Fruit fly (Drosophila melanogaster) whole organism, embryonic: ENCODE measurements around the gene prd.
A peak's percentile ranks its signal among the peaks of the same experiment; 100 is the strongest.

Experiments used
- Atf-2 ChIP-seq: fragments of 200-800 bp; sonication (Bioruptor generic); optimal IDR thresholded peaks from 2 replicates; lab custom pipeline; 2016; ENCODE audit warnings: missing biosample characterization, missing genetic modification characterization
- C15 ChIP-seq: fragments of 200-800 bp; sonication (Bioruptor generic); IDR thresholded peaks from 3 replicates; pipeline ENCODE4 v1.3.6; 2022; ENCODE audit warnings: missing biosample characterization, missing genetic modification characterization
- CG10267 ChIP-seq: fragments of 200-800 bp; sonication (Bioruptor generic); optimal IDR thresholded peaks from 2 replicates; lab custom pipeline; 2018; ENCODE audit warnings: missing biosample characterization, mild to moderate bottlenecking, missing genetic modification characterization, moderate library complexity
- CG11247 ChIP-seq: fragments of 200-800 bp; sonication (Bioruptor generic); IDR thresholded peaks from 2 replicates; pipeline ENCODE4 v1.3.6; 2022; ENCODE audit warnings: missing biosample characterization, missing genetic modification characterization
- CG13424 ChIP-seq: fragments of 200-800 bp; sonication (Bioruptor generic); optimal IDR thresholded peaks from 2 replicates; lab custom pipeline; 2019; ENCODE audit warnings: missing biosample characterization, mild to moderate bottlenecking, missing genetic modification characterization, moderate library complexity
- CG13624 ChIP-seq: fragments of 200-800 bp; sonication (Bioruptor generic); optimal IDR thresholded peaks from 2 replicates; lab custom pipeline; 2016; ENCODE audit warnings: missing biosample characterization, missing genetic modification characterization
- CG1792 ChIP-seq: fragments of 200-800 bp; sonication (Bioruptor generic); optimal IDR thresholded peaks from 2 replicates; lab custom pipeline; 2016; ENCODE audit warnings: missing biosample characterization, missing genetic modification characterization
- CG2678 ChIP-seq: fragments of 200-800 bp; sonication (Bioruptor generic); optimal IDR thresholded peaks from 3 replicates; lab custom pipeline; 2019; ENCODE audit warnings: missing biosample characterization, mild to moderate bottlenecking, missing genetic modification characterization, moderate library complexity
- CG31224 ChIP-seq: fragments of 200-800 bp; sonication (Bioruptor generic); IDR thresholded peaks from 2 replicates; pipeline ENCODE4 v1.3.6; 2022; ENCODE audit warnings: missing biosample characterization, missing genetic modification characterization
- CG3163 ChIP-seq: fragments of 200-800 bp; sonication (Bioruptor generic); optimal IDR thresholded peaks from 3 replicates; lab custom pipeline; 2016; ENCODE audit warnings: missing biosample characterization, missing genetic modification characterization
- CG32772 ChIP-seq: fragments of 200-800 bp; sonication (Bioruptor generic); IDR thresholded peaks from 2 replicates; pipeline ENCODE4 v1.3.6; 2022; ENCODE audit warnings: missing biosample characterization, missing genetic modification characterization
- CG33213 ChIP-seq: fragments of 200-800 bp; sonication (Bioruptor generic); optimal IDR thresholded peaks from 3 replicates; lab custom pipeline; 2016; ENCODE audit warnings: missing biosample characterization, missing genetic modification characterization
- CG3726 ChIP-seq: fragments of 200-800 bp; sonication (Bioruptor generic); IDR thresholded peaks from 3 replicates; pipeline ENCODE4, ENCODE4 v1.3.6; 2022; ENCODE audit warnings: missing biosample characterization, missing genetic modification characterization
- CG4282 ChIP-seq: fragments of 200-800 bp; sonication (Bioruptor generic); optimal IDR thresholded peaks from 2 replicates; lab custom pipeline; 2016; ENCODE audit warnings: missing biosample characterization, missing genetic modification characterization
- CG4707 ChIP-seq: fragments of 200-800 bp; sonication (Bioruptor generic); optimal IDR thresholded peaks from 2 replicates; lab custom pipeline; 2018; ENCODE audit warnings: missing biosample characterization, mild to moderate bottlenecking, missing genetic modification characterization, moderate library complexity
- CG7357 ChIP-seq: fragments of 200-800 bp; sonication (Bioruptor generic); IDR thresholded peaks from 3 replicates; pipeline ENCODE4 v1.3.6; 2022; ENCODE audit warnings: missing biosample characterization, missing genetic modification characterization
- CG8359 ChIP-seq: fragments of 200-800 bp; sonication (Bioruptor generic); optimal IDR thresholded peaks from 2 replicates; lab custom pipeline; 2017; ENCODE audit warnings: missing biosample characterization, mild to moderate bottlenecking, missing genetic modification characterization, borderline replicate concordance
- CHES-1-like ChIP-seq: fragments of 200-800 bp; sonication (Bioruptor generic); optimal IDR thresholded peaks from 2 replicates; lab custom pipeline; 2016; ENCODE audit warnings: missing biosample characterization, missing genetic modification characterization
- Dip2 ChIP-seq: fragments of 200-800 bp; sonication (Bioruptor generic); IDR thresholded peaks from 2 replicates; pipeline ENCODE4 v1.3.6; 2022; ENCODE audit warnings: missing biosample characterization, missing genetic modification characterization
- Doc2 ChIP-seq: fragments of 200-800 bp; sonication (Bioruptor generic); IDR thresholded peaks from 2 replicates; pipeline ENCODE4 v1.3.6; 2022; ENCODE audit warnings: missing biosample characterization, missing genetic modification characterization
- E2f1 ChIP-seq: fragments of 200-800 bp; sonication (Bioruptor generic); IDR thresholded peaks from 2 replicates; pipeline ENCODE4 v1.3.6; 2022; ENCODE audit warnings: missing biosample characterization, missing genetic modification characterization
- ERR ChIP-seq: fragments of 200-800 bp; sonication (Bioruptor generic); optimal IDR thresholded peaks from 2 replicates; lab custom pipeline; 2016; ENCODE audit warnings: missing biosample characterization, missing genetic modification characterization
- Hand ChIP-seq: fragments of 200-800 bp; sonication (Bioruptor generic); optimal IDR thresholded peaks from 2 replicates; lab custom pipeline; 2017; ENCODE audit warnings: mild to moderate bottlenecking, missing biosample characterization, missing genetic modification reagents, missing genetic modification characterization
- HmgD ChIP-seq: fragments of 200-800 bp; sonication (Bioruptor generic); optimal IDR thresholded peaks from 3 replicates; lab custom pipeline; 2016; ENCODE audit warnings: missing biosample characterization, missing genetic modification characterization
- MESR4 ChIP-seq: fragments of 200-800 bp; sonication (Bioruptor generic); optimal IDR thresholded peaks from 2 replicates; lab custom pipeline; 2018; ENCODE audit warnings: missing biosample characterization, mild to moderate bottlenecking, missing genetic modification characterization, moderate library complexity
- Meics ChIP-seq: fragments of 200-800 bp; sonication (Bioruptor generic); optimal IDR thresholded peaks from 2 replicates; lab custom pipeline; 2017; ENCODE audit warnings: missing biosample characterization, mild to moderate bottlenecking, missing genetic modification characterization
- Scr ChIP-seq: fragments of 200-800 bp; sonication (Bioruptor generic); IDR thresholded peaks from 2 replicates; pipeline ENCODE4 v1.3.6; 2022; ENCODE audit warnings: missing biosample characterization, missing genetic modification characterization; ENCODE audit not compliant: partially characterized antibody
- az2 ChIP-seq: fragments of 200-800 bp; sonication (Bioruptor generic); optimal IDR thresholded peaks from 3 replicates; lab custom pipeline; 2016; ENCODE audit warnings: missing biosample characterization, missing genetic modification characterization
- bigmax ChIP-seq: fragments of 200-800 bp; sonication (Bioruptor generic); optimal IDR thresholded peaks from 2 replicates; lab custom pipeline; 2018; ENCODE audit warnings: missing biosample characterization, mild to moderate bottlenecking, missing genetic modification characterization
- caup ChIP-seq: fragments of 200-800 bp; sonication (Bioruptor generic); optimal IDR thresholded peaks from 3 replicates; lab custom pipeline; 2017; ENCODE audit warnings: missing biosample characterization, mild to moderate bottlenecking, missing genetic modification characterization, moderate library complexity; ENCODE audit not compliant: severe bottlenecking
- chinmo ChIP-seq: fragments of 200-800 bp; sonication (Bioruptor generic); IDR thresholded peaks from 4 replicates; pipeline ENCODE4 v1.3.6; 2022; ENCODE audit warnings: missing biosample characterization, missing genetic modification characterization; ENCODE audit not compliant: partially characterized antibody
- crc ChIP-seq: fragments of 200-800 bp; sonication (Bioruptor generic); optimal IDR thresholded peaks from 2 replicates; lab custom pipeline; 2016; ENCODE audit warnings: missing biosample characterization, missing genetic modification characterization
- cwo ChIP-seq: fragments of 200-800 bp; sonication (Bioruptor generic); optimal IDR thresholded peaks from 3 replicates; lab custom pipeline; 2017; ENCODE audit warnings: missing biosample characterization, missing genetic modification characterization, mild to moderate bottlenecking, moderate library complexity, missing genetic modification reagents
- fd3F ChIP-seq: fragments of 200-800 bp; sonication (Bioruptor generic); optimal IDR thresholded peaks from 2 replicates; lab custom pipeline; 2018; ENCODE audit warnings: missing biosample characterization, mild to moderate bottlenecking, missing genetic modification characterization, moderate library complexity
- knrl ChIP-seq: fragments of 200-800 bp; sonication (Bioruptor generic); IDR thresholded peaks from 3 replicates; pipeline ENCODE4 v1.3.6; 2022; ENCODE audit warnings: missing biosample characterization, missing genetic modification characterization; ENCODE audit not compliant: partially characterized antibody
- mirr ChIP-seq: fragments of 200-800 bp; sonication (Bioruptor generic); optimal IDR thresholded peaks from 3 replicates; lab custom pipeline; 2018; ENCODE audit warnings: missing biosample characterization, mild to moderate bottlenecking, missing genetic modification characterization
- nom ChIP-seq: fragments of 200-800 bp; sonication (Bioruptor generic); optimal IDR thresholded peaks from 2 replicates; lab custom pipeline; 2017; ENCODE audit warnings: missing biosample characterization, missing genetic modification characterization, mild to moderate bottlenecking, moderate library complexity, missing genetic modification reagents
- pan ChIP-seq, 4 experiments: fragments of >200 bp in 3 of 4; fragments of 200-800 bp in 1 of 4; sonication (Bioruptor generic) in 1 of 4; optimal IDR thresholded peaks in 3 of 4; IDR thresholded peaks in 1 of 4; 2 replicates each; pipeline versions ENCODE4 v1.3.6 to Lab custom; 2017 to 2022; ENCODE audit warnings: missing biosample characterization in 2 of 4, missing genetic modification characterization in 2 of 4, mixed read lengths in 1 of 4
- pho ChIP-seq: fragments of 200-800 bp; sonication (Bioruptor generic); optimal IDR thresholded peaks from 2 replicates; lab custom pipeline; 2016; ENCODE audit warnings: missing biosample characterization, missing genetic modification characterization
- pita ChIP-seq: fragments of 200-800 bp; sonication (Bioruptor generic); optimal IDR thresholded peaks from 2 replicates; lab custom pipeline; 2017; ENCODE audit warnings: missing biosample characterization, mild to moderate bottlenecking, missing genetic modification characterization
- salm ChIP-seq: fragments of 200-800 bp; sonication (Bioruptor generic); optimal IDR thresholded peaks from 2 replicates; lab custom pipeline; 2018; ENCODE audit warnings: missing biosample characterization, mild to moderate bottlenecking, missing genetic modification characterization
- sim ChIP-seq: fragments of 200-800 bp; sonication (Bioruptor generic); IDR thresholded peaks from 2 replicates; pipeline ENCODE4 v1.3.6; 2022; ENCODE audit warnings: missing biosample characterization, missing genetic modification characterization
- sob ChIP-seq: fragments of 200-800 bp; sonication (Bioruptor generic); IDR thresholded peaks from 2 replicates; pipeline ENCODE4 v1.3.6; 2022; ENCODE audit warnings: missing biosample characterization, missing genetic modification characterization
- tup ChIP-seq: fragments of 200-800 bp; sonication (Bioruptor generic); optimal IDR thresholded peaks from 2 replicates; lab custom pipeline; 2016; ENCODE audit warnings: missing biosample characterization, mild to moderate bottlenecking, missing genetic modification characterization, moderate library complexity
- vnd ChIP-seq: fragments of 200-800 bp; sonication (Bioruptor generic); IDR thresholded peaks from 3 replicates; pipeline ENCODE4 v1.3.6; 2022; ENCODE audit warnings: missing biosample characterization, missing genetic modification characterization; ENCODE audit not compliant: partially characterized antibody
- vvl ChIP-seq: fragments of 200-800 bp; sonication (Bioruptor generic); IDR thresholded peaks from 2 replicates; pipeline ENCODE4 v1.3.6; 2022; ENCODE audit warnings: missing biosample characterization, missing genetic modification characterization

Gene prd

dm6 chr2L:12103231-12104210, 17.9 kb upstream of the prd start, which contains the start of the genes Patsas and ThrRS (continued):
- TF ChIP-seq knrl (GFP tag; lab: Robert Waterston, UW) (peak; percentile 40; the same call in 1 of the 3 replicates), vnd (GFP tag; lab: Robert Waterston, UW) (no peak), CG3163 (GFP tag; lab: Kevin White, UChicago) (peak; percentile 38), mirr (GFP tag; lab: Kevin White, UChicago) (no peak), MESR4 (GFP tag; lab: Kevin White, UChicago) (peak; percentile 87), tup (peak; percentile 28), Dip2 (peak; percentile 32; the same call in 1 of the 2 replicates), E2f1 (GFP tag; lab: Robert Waterston, UW) (peak; percentile 81), caup (GFP tag; lab: Kevin White, UChicago) (peak; percentile 86), CG2678 (tag; lab: Kevin White, UChicago) (peak; percentile 91), CG4282 (GFP tag; lab: Kevin White, UChicago) (peak; percentile 19), CG7357 (peak; percentile 97), cwo (peak; percentile 69), chinmo (GFP tag; lab: Robert Waterston, UW) (no peak), sob (peak; percentile 82), pho (peak; percentile 62), CG32772 (peak; percentile 83), CG11247 (GFP tag; lab: Robert Waterston, UW) (peak; percentile 70), Doc2 (GFP tag; lab: Robert Waterston, UW) (0 out of 2 replicates have a peak, but pooled peaks have one; percentile 16), Atf-2 (no peak), Meics (GFP tag; lab: Kevin White, UChicago) (peak; percentile 87), HmgD (GFP tag; lab: Kevin White, UChicago) (peak; percentile 24), CHES-1-like (GFP tag; lab: Kevin White, UChicago) (peak; percentile 55), CG13424 (peak; percentile 91), bigmax (GFP tag; lab: Kevin White, UChicago) (no peak), Hand (GFP tag; lab: Kevin White, UChicago) (peak; percentile 71), vvl (peak; percentile 87), Scr (GFP tag; lab: Robert Waterston, UW) (no peak), CG13624 (GFP tag; lab: Kevin White, UChicago) (peak; percentile 78), CG33213 (GFP tag; lab: Kevin White, UChicago) (peak; percentile 49), sim (GFP tag; lab: Robert Waterston, UW) (0 out of 2 replicates have a peak, but pooled peaks have one; percentile 47), fd3F (GFP tag; lab: Kevin White, UChicago) (peak; percentile 85), C15 (peak; percentile 52; the same call in 1 of the 3 replicates), pan (optimal IDR thresholded peaks at IDR 0.05; lab: Kevin White, UChicago) (no peak), pan (GFP tag; optimal IDR thresholded peaks at IDR 0.05 in 1 of 2, IDR thresholded peaks at IDR 0.05 in 1 of 2) (peak in 1 of 2 experiments; percentile 90), pita (GFP tag; lab: Kevin White, UChicago) (no peak), CG3726 (GFP tag; lab: Robert Waterston, UW) (peak; percentile 72; the same call in 2 of the 3 replicates), nom (GFP tag; lab: Kevin White, UChicago) (peak; percentile 14), az2 (GFP tag; lab: Kevin White, UChicago) (peak; percentile 87), crc (GFP tag; lab: Kevin White, UChicago) (peak; percentile 43), CG8359 (GFP tag; lab: Kevin White, UChicago) (peak; percentile 14), CG4707 (no peak), ERR (peak; percentile 35), CG1792 (peak; percentile 53), CG10267 (peak; percentile 84), CG31224 (GFP tag; lab: Robert Waterston, UW) (peak; percentile 67), salm (peak; percentile 66)
